Fruit fly (Drosophila melanogaster) whole organism, prepupa: ENCODE data around the gene CG7248.

Experiments
- Blimp-1 ChIP-seq: fragments of 200-800 bp; sonication (Bioruptor generic); optimal IDR thresholded peaks from 3 replicates; lab custom pipeline; 2017; ENCODE audit warnings: missing biosample characterization, missing genetic modification characterization, mild to moderate bottlenecking, moderate library complexity, missing genetic modification reagents
- CG10631 ChIP-seq: fragments of 200-800 bp; sonication (Bioruptor generic); optimal IDR thresholded peaks from 2 replicates; lab custom pipeline; 2016; ENCODE audit warnings: missing biosample characterization, missing genetic modification characterization
- CG10669 ChIP-seq: fragments of 200-800 bp; sonication (Bioruptor generic); optimal IDR thresholded peaks from 3 replicates; lab custom pipeline; 2018; ENCODE audit warnings: missing biosample characterization, mild to moderate bottlenecking, missing genetic modification characterization, moderate library complexity
- CG11294 ChIP-seq: fragments of 200-800 bp; sonication (Bioruptor generic); IDR thresholded peaks from 2 replicates; pipeline ENCODE4 v1.3.6; 2022; ENCODE audit warnings: missing biosample characterization, missing genetic modification characterization
- CG11762 ChIP-seq: fragments of 200-800 bp; sonication (Bioruptor generic); optimal IDR thresholded peaks from 3 replicates; lab custom pipeline; 2016; ENCODE audit warnings: missing biosample characterization, missing genetic modification characterization; ENCODE audit not compliant: insufficient read depth
- CG32006 ChIP-seq: fragments of 200-800 bp; sonication (Bioruptor generic); optimal IDR thresholded peaks from 3 replicates; lab custom pipeline; 2017; ENCODE audit warnings: missing biosample characterization, mild to moderate bottlenecking, missing genetic modification characterization
- CG34406 ChIP-seq: fragments of 200-800 bp; sonication (Bioruptor generic); optimal IDR thresholded peaks from 3 replicates; lab custom pipeline; 2016; ENCODE audit warnings: missing biosample characterization, missing genetic modification characterization
- CG3919 ChIP-seq: fragments of 200-800 bp; sonication (Bioruptor generic); optimal IDR thresholded peaks from 3 replicates; lab custom pipeline; 2016; ENCODE audit warnings: missing biosample characterization, missing genetic modification characterization
- CG4318 ChIP-seq: fragments of 200-800 bp; sonication (Bioruptor generic); optimal IDR thresholded peaks from 3 replicates; lab custom pipeline; 2017; ENCODE audit warnings: missing biosample characterization, mild to moderate bottlenecking, missing genetic modification characterization
- CG6808 ChIP-seq: fragments of 200-800 bp; sonication (Bioruptor generic); optimal IDR thresholded peaks from 3 replicates; lab custom pipeline; 2017; ENCODE audit warnings: missing biosample characterization, missing genetic modification characterization, mild to moderate bottlenecking, moderate library complexity, missing genetic modification reagents
- CG7368 ChIP-seq: fragments of 200-800 bp; sonication (Bioruptor generic); optimal IDR thresholded peaks from 3 replicates; lab custom pipeline; 2016; ENCODE audit warnings: missing biosample characterization, missing genetic modification characterization
- CG8119 ChIP-seq: fragments of 200-800 bp; sonication (Bioruptor generic); IDR thresholded peaks from 3 replicates; pipeline ENCODE4 v1.3.6; 2022; ENCODE audit warnings: missing biosample characterization, missing genetic modification characterization
- CG9139 ChIP-seq: fragments of 200-800 bp; sonication (Bioruptor generic); optimal IDR thresholded peaks from 3 replicates; lab custom pipeline; 2017; ENCODE audit warnings: missing biosample characterization, mild to moderate bottlenecking, missing genetic modification characterization
- Eip75B ChIP-seq: fragments of 200-800 bp; sonication (Bioruptor generic); optimal IDR thresholded peaks from 3 replicates; lab custom pipeline; 2016; ENCODE audit warnings: missing biosample characterization, missing genetic modification characterization
- Eip78C ChIP-seq: fragments of 200-800 bp; sonication (Bioruptor generic); peaks from one replicate; lab custom pipeline; 2016; ENCODE audit warnings: missing biosample characterization, missing genetic modification characterization
- Ets21C ChIP-seq: fragments of 200-800 bp; sonication (Bioruptor generic); optimal IDR thresholded peaks from 3 replicates; lab custom pipeline; 2016; ENCODE audit warnings: missing biosample characterization, missing genetic modification characterization
- Hr38 ChIP-seq: sonication (Bioruptor generic); optimal IDR thresholded peaks from 2 replicates; lab custom pipeline; 2016; ENCODE audit warnings: missing biosample characterization, missing genetic modification characterization
- Met ChIP-seq: fragments of 200-800 bp; sonication (Bioruptor generic); optimal IDR thresholded peaks from 3 replicates; lab custom pipeline; 2016; ENCODE audit warnings: missing biosample characterization, missing genetic modification characterization
- OdsH ChIP-seq: fragments of 200-800 bp; sonication (Bioruptor generic); optimal IDR thresholded peaks from 3 replicates; lab custom pipeline; 2016; ENCODE audit warnings: missing biosample characterization, missing genetic modification characterization
- Smox ChIP-seq: fragments of 200-800 bp; sonication (Bioruptor generic); optimal IDR thresholded peaks from 3 replicates; lab custom pipeline; 2016; ENCODE audit warnings: missing biosample characterization, missing genetic modification characterization
- Sox102F ChIP-seq: fragments of 200-800 bp; sonication (Bioruptor generic); optimal IDR thresholded peaks from 2 replicates; lab custom pipeline; 2016; ENCODE audit warnings: missing biosample characterization, mild to moderate bottlenecking, missing genetic modification characterization
- Sox15 ChIP-seq: fragments of 200-800 bp; sonication (Bioruptor generic); optimal IDR thresholded peaks from 3 replicates; lab custom pipeline; 2016; ENCODE audit warnings: missing biosample characterization, missing genetic modification characterization
- achi ChIP-seq: fragments of 200-800 bp; sonication (Bioruptor generic); optimal IDR thresholded peaks from 3 replicates; lab custom pipeline; 2016; ENCODE audit warnings: missing biosample characterization, missing genetic modification characterization
- acj6 ChIP-seq: fragments of 200-800 bp; sonication (Bioruptor generic); optimal IDR thresholded peaks from 3 replicates; lab custom pipeline; 2016; ENCODE audit warnings: missing biosample characterization, missing genetic modification characterization
- dsx ChIP-seq: fragments of 200-800 bp; optimal IDR thresholded peaks from 3 replicates; lab custom pipeline; 2019; ENCODE audit warnings: missing biosample characterization, mild to moderate bottlenecking, missing genetic modification characterization, moderate library complexity; ENCODE audit not compliant: poor library complexity, severe bottlenecking
- fd85E ChIP-seq: fragments of 200-800 bp; sonication (Bioruptor generic); optimal IDR thresholded peaks from 3 replicates; lab custom pipeline; 2016; ENCODE audit warnings: missing biosample characterization, missing genetic modification characterization
- fkh ChIP-seq: fragments of 200-800 bp; sonication (Bioruptor generic); optimal IDR thresholded peaks from 3 replicates; lab custom pipeline; 2017; ENCODE audit warnings: missing biosample characterization, mild to moderate bottlenecking, missing genetic modification characterization, moderate library complexity
- pdm3 ChIP-seq: fragments of 200-800 bp; sonication (Bioruptor generic); optimal IDR thresholded peaks from 3 replicates; lab custom pipeline; 2016; ENCODE audit warnings: missing biosample characterization, missing genetic modification characterization
- salr ChIP-seq, 2 experiments: fragments of 200-800 bp; sonication (Bioruptor generic); optimal IDR thresholded peaks; 3 replicates each; lab custom pipeline; 2016 to 2018; ENCODE audit warnings: missing biosample characterization in 2 of 2, missing genetic modification characterization in 2 of 2, mild to moderate bottlenecking in 1 of 2
- spab ChIP-seq: fragments of 200-800 bp; sonication (Bioruptor generic); optimal IDR thresholded peaks from 2 replicates; lab custom pipeline; 2017; ENCODE audit warnings: missing biosample characterization, mild to moderate bottlenecking, missing genetic modification characterization, missing genetic modification reagents
- svp ChIP-seq: fragments of 200-800 bp; sonication (Bioruptor generic); peaks from one replicate; lab custom pipeline; 2016; ENCODE audit warnings: missing biosample characterization, missing genetic modification characterization
- topi ChIP-seq: fragments of 200-800 bp; sonication (Bioruptor generic); optimal IDR thresholded peaks from 3 replicates; lab custom pipeline; 2016; ENCODE audit warnings: missing biosample characterization, missing genetic modification characterization
- vri ChIP-seq: fragments of 200-800 bp; sonication (Bioruptor generic); optimal IDR thresholded peaks from 3 replicates; lab custom pipeline; 2016; ENCODE audit warnings: missing biosample characterization, mild to moderate bottlenecking, missing genetic modification characterization

Gene CG7248

DNA sequence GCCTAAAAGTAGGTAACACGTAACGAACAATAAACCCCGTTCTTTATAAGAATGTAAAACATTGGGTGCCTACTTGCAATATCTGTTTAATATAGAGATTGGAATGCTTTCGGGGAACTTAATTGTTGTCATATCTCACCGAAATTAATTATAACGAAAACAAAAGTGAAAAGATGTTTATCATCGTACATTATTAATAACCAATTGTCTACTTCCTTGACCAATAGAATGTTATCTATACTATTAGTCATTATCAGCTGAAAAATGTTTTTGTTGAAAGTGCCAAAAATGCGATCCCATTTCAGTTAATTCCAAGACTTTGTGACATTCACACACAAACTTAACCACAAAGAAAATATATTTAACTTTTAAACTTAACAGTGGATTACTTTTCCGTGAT lies at the start of gene CG7248:
CG7248 (plus strand) TSS at position 301 of the 400 bp plus-strand sequence.
- TF ChIP-seq topi (GFP tag; lab: Kevin White, UChicago) (no peak), CG9139 (GFP tag; lab: Kevin White, UChicago) (no peak), fd85E (GFP tag; lab: Kevin White, UChicago) (no peak), CG32006 (GFP tag; lab: Kevin White, UChicago) (no peak), CG3919 (GFP tag; lab: Kevin White, UChicago) (no peak), CG11762 (GFP tag; lab: Kevin White, UChicago) (no peak), Sox102F (GFP tag; lab: Kevin White, UChicago) (no peak), pdm3 (no peak), Sox15 (GFP tag; lab: Kevin White, UChicago) (no peak), OdsH (GFP tag; lab: Kevin White, UChicago) (no peak), Smox (GFP tag; lab: Kevin White, UChicago) (no peak), salr (GFP tag; optimal IDR thresholded peaks at IDR 0.05; lab: Kevin White, UChicago) (no peak), spab (no peak)

DNA sequence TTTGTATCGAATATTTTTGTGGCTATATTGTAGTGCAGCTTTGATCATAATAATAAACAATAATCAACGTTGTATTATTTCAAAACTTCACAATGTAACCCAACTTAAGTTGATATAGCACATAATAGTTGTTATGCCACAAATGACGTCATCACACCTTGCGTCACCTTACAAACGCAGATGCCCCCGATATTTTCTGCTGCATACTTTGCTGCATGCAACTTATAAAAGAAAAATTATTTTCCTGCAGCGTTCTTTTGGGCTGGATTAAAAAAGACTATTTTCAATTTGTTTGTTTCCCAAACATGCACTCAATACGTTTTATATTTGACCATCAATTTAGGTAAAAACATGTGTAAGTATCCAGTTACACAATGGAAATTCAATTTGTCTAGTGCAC lies 35.7 kb upstream of the CG7248 start:
- TF ChIP-seq fkh (GFP tag; lab: Kevin White, UChicago) (peak; percentile 10), Eip78C (GFP tag; lab: Kevin White, UChicago) (no peak), Eip75B (GFP tag; lab: Kevin White, UChicago) (peak; percentile 77), salr (GFP tag; optimal IDR thresholded peaks at IDR 0.05; lab: Kevin White, UChicago) (no peak), svp (GFP tag; lab: Kevin White, UChicago) (peak; percentile 42), topi (GFP tag; lab: Kevin White, UChicago) (no peak)

DNA sequence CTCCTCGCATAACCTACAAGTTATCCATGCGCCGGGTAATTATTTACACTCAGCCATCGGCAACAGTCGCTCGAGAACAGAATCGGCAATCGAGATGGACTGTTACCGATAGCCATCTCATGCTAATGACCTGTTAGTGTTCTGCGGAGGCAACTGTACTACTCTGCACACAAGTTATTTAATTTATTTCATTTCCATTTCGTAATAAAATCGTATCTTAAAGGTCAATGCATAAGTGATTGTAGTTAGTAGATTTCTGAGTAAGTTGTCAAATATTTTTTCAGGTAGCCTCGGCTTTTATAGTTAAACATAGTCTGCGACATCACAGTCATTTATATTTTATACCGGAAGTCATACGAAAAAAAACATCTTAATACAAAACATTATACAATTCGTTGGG lies 32.7 kb upstream of the CG7248 start, which contains the start of gene CG11588:
CG11588 (plus strand) TSS at position 301 of the 400 bp plus-strand sequence.
- TF ChIP-seq CG8119 (no peak), Eip78C (GFP tag; lab: Kevin White, UChicago) (no peak), pdm3 (no peak), CG11762 (GFP tag; lab: Kevin White, UChicago) (no peak), CG11294 (no peak), Eip75B (GFP tag; lab: Kevin White, UChicago) (no peak), Blimp-1 (GFP tag; lab: Kevin White, UChicago) (no peak), fkh (GFP tag; lab: Kevin White, UChicago) (no peak), fd85E (GFP tag; lab: Kevin White, UChicago) (no peak), CG6808 (no peak), CG7368 (GFP tag; lab: Kevin White, UChicago) (no peak), Met (no peak), achi (no peak), dsx (no peak), vri (GFP tag; lab: Kevin White, UChicago) (no peak), acj6 (GFP tag; lab: Kevin White, UChicago) (no peak), Hr38 (no peak), CG34406 (GFP tag; lab: Kevin White, UChicago) (no peak), Sox15 (GFP tag; lab: Kevin White, UChicago) (no peak)

DNA sequence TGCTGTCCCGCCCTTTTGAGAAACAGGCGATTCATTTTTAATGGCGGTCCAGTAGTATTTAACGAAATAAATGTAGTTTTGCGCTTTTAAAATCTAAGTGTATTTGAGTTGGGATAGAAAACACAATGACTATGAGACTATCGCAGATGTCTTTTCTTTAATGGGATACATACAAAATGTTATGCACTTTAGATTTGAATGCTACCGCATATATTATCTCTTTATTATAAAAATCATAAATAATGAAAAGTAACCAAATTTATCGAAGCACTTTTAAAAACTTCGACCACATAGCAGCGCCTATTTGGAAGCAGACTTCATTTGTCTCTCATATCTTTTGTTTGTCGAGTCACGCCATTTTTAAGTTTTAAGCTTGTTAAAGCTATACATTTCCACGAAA lies 29.2 kb upstream of the CG7248 start, which contains the start of gene SdhAL:
SdhAL (minus strand) TSS at position 101 of the 400 bp plus-strand sequence.
- no peak for TF ChIP-seq CG10669 (GFP tag; lab: Kevin White, UChicago)
- no peak for TF ChIP-seq Sox15 (GFP tag; lab: Kevin White, UChicago)
- TF ChIP-seq Ets21C: no peak
- no peak for TF ChIP-seq vri (GFP tag; lab: Kevin White, UChicago)
- TF ChIP-seq CG10631 (GFP tag; lab: Kevin White, UChicago): no peak

DNA sequence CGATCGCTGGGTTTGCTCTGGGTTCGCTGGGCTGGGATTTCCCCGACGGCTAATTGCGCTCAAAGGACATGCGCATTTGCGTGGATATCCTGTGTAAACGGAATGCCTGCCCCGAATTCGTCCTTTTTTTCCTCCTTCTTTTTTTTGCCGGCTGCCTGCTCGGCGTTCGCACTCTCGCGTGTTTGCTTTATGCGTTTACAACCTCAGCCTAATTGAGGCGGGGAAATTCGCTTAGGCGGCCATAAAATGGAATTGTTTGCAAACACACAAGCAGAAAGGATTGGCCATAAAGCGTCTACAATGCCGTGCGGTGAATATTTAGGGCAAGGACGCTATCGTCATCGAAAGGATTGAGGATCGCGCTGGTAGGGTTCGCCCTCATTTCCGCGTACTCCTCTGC lies 28.5 kb upstream of the CG7248 start:
- TF ChIP-seq vri (GFP tag; lab: Kevin White, UChicago) (no peak), Ets21C (no peak), fd85E (GFP tag; lab: Kevin White, UChicago) (no peak), CG4318 (no peak), CG3919 (GFP tag; lab: Kevin White, UChicago) (no peak), CG8119 (no peak), dsx (no peak)
